Worm (Caenorhabditis elegans): ENCODE measurements around the gene nhr-222.
"Not testable (repeated sequence)": the region's sequence is repeated elsewhere in the genome, so short reads cannot be mapped to it uniquely, and the experiment has no call there.

- TF ChIP-seq npax-4, tbx-7, C08G9.2, ceh-9, dve-1, ceh-34, rnt-1, ceh-2, ets-4, ceh-22, pha-4 (tag; optimal IDR thresholded peaks at IDR 0.05): not testable (repeated sequence)
Measured at ce11 chrV:3564335-3564734, 21.1 kb upstream of the nhr-222 start, which contains the start of gene T24A6.17.
